Worm (Caenorhabditis elegans): Measurements from ENCODE around the gene trip-4.

DNA sequence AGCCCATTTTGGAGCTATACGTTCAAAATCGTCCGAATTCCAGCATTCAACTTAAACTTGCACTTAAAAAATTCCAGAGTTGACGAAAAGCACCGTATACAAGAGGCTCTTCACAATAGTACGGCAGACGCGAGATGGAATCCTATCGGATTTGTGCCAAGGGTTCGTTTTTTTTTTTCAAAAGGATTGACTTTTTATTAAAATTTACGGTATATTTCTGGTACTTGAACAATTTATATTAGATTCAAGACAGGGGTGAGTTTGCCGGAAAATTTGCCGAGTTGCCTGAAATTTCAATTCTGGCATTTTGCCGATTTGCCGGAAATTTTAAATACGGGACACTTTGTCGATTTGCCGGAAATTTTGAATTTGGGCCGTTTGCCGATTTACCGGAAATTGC, 3.1 kb downstream of the trip-4 start:
- TF ChIP-seq W03F9.2 (tag; optimal IDR thresholded peaks at IDR 0.05) (no peak), dao-5 (tag; optimal IDR thresholded peaks at IDR 0.05) (no peak), him-1 (tag; optimal IDR thresholded peaks at IDR 0.05) (no peak)

Data from whole organism, L4/young adult.